Worm (Caenorhabditis elegans) whole organism, late embryonic: ENCODE data around the gene bcas-2.

Source experiments
- C08G9.2 ChIP-seq: sonication (generic microtip); optimal IDR thresholded peaks from 2 replicates; lab custom pipeline; 2016; ENCODE audit warnings: mild to moderate bottlenecking, missing genetic modification characterization, moderate library complexity, missing compliant biosample characterization
- ceh-24 ChIP-seq: sonication (generic microtip); optimal IDR thresholded peaks from 2 replicates; lab custom pipeline; 2016; ENCODE audit warnings: mild to moderate bottlenecking, missing genetic modification characterization, missing compliant biosample characterization
- lin-11 ChIP-seq: fragments of 200-800 bp; sonication (Bioruptor generic); optimal IDR thresholded peaks from 2 replicates; lab custom pipeline; 2018; ENCODE audit warnings: mild to moderate bottlenecking, missing genetic modification characterization, missing compliant biosample characterization
- nhr-11 ChIP-seq: fragments of 150-350 bp; optimal IDR thresholded peaks from 2 replicates; lab custom pipeline; 2014; ENCODE audit warnings: missing biosample characterization, missing genetic modification characterization

DNA sequence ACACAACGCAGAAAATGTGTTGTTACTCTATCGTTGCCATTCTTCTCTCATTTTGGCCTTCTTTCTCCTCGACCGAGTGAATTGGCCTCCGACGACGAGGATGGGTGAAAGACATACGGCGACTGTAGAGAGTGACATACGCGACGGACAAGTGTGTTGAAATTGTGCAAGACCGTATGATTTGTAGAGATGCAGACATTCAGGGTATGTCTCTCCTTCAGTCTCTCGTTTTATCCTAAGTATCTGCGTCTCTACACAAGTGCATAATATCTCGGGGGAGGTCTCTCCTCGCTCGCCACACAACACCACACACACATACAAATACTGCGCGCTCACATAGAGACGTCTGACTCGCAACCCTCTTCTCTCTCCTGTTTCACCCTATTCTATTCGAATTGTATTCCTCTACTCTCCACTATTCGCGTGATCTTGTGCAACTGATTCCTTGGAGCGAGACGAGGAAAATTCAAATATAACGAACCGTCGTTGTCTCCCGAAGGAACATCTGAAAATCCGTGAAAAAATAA, 34.5 kb upstream of the bcas-2 start, which contains the start of gene hmg-1.2:
- TF ChIP-seq ceh-24 (tag; lab: Kevin White, UChicago) (no peak), C08G9.2 (tag; lab: Kevin White, UChicago) (no peak), nhr-11 (tag; lab: Kevin White, UChicago) (no peak), lin-11 (tag; lab: Kevin White, UChicago) (no peak)
